Fruit fly (Drosophila melanogaster) whole organism, adult: Measurements from ENCODE around the gene CG8813.

Source experiments
- CG12768 ChIP-seq: fragments of 200-800 bp; sonication (Bioruptor generic); optimal IDR thresholded peaks from 2 replicates; lab custom pipeline; 2017; ENCODE audit warnings: missing biosample characterization, missing genetic modification characterization, mild to moderate bottlenecking, moderate library complexity, missing genetic modification reagents
- CG1620 ChIP-seq: fragments of 200-800 bp; sonication (Bioruptor generic); optimal IDR thresholded peaks from 2 replicates; lab custom pipeline; 2016; ENCODE audit warnings: missing biosample characterization, missing genetic modification characterization
- CG33017 ChIP-seq: fragments of 200-800 bp; sonication (Bioruptor generic); optimal IDR thresholded peaks from 2 replicates; lab custom pipeline; 2018; ENCODE audit warnings: missing biosample characterization, mild to moderate bottlenecking, missing genetic modification characterization, moderate library complexity
- CG5204 ChIP-seq: fragments of 200-800 bp; sonication (Bioruptor generic); optimal IDR thresholded peaks from 2 replicates; lab custom pipeline; 2016; ENCODE audit warnings: missing biosample characterization, missing genetic modification characterization
- CG7101 ChIP-seq: fragments of 200-800 bp; sonication (Bioruptor generic); optimal IDR thresholded peaks from 2 replicates; lab custom pipeline; 2018; ENCODE audit warnings: missing biosample characterization, mild to moderate bottlenecking, missing genetic modification characterization, moderate library complexity
- bab1 ChIP-seq: fragments of 200-800 bp; sonication (Bioruptor generic); optimal IDR thresholded peaks from 3 replicates; lab custom pipeline; 2019; ENCODE audit warnings: missing biosample characterization, mild to moderate bottlenecking, missing genetic modification characterization, moderate library complexity
- cic ChIP-seq: fragments of 200-800 bp; sonication (Bioruptor generic); optimal IDR thresholded peaks from 2 replicates; lab custom pipeline; 2017; ENCODE audit warnings: missing biosample characterization, mild to moderate bottlenecking, missing genetic modification characterization, moderate library complexity
- cnc ChIP-seq, 2 experiments: fragments of >200 bp; optimal IDR thresholded peaks; 2 replicates each; lab custom pipeline; 2017
- kay ChIP-seq: fragments of 200-800 bp; sonication (Bioruptor generic); peaks from one replicate; lab custom pipeline; 2016; ENCODE audit warnings: missing biosample characterization, missing genetic modification characterization, borderline replicate concordance
- ovo ChIP-seq: fragments of 200-800 bp; sonication (Bioruptor generic); optimal IDR thresholded peaks from 2 replicates; lab custom pipeline; 2016; ENCODE audit warnings: missing biosample characterization, missing genetic modification characterization
- pad ChIP-seq: fragments of 200-800 bp; sonication (Bioruptor generic); optimal IDR thresholded peaks from 3 replicates; lab custom pipeline; 2017; ENCODE audit warnings: missing biosample characterization, missing genetic modification characterization, mild to moderate bottlenecking, moderate library complexity, missing genetic modification reagents

DNA sequence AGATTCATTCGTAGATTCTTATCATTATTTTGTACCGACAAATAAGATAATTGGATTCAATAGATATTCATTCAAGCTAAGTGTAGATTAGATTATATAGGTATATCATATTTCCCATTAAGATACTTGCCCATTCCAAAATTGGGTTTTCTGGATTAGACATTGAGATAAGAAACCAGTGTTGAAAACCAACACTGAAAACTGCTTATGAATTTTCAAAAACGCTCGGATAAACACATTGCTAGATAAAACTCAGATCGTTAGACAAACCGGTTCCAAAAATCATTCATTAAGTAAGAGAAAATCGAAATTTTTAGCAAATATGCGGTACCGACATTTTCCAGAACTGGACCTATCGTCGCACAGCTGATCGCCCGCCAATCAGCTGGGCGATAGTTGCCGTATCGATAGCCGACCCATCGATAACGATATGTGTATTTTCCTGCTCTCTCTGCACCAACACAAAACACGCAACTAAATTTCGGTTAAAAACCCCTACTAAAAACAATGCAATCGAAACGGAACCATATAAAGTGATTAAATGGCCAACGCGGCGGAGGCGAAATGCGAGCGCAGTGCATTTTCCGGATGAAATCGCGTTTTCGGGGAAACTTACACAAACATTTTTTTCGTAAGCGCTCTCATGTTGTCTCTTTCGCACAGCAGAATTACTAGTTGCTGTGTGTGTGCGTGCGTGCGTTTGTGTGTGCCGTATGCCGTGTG is 16.2 kb downstream of the CG8813 start, which contains the start of the genes NTPase and lilli:
- TF ChIP-seq pad (GFP tag; lab: Kevin White, UChicago) (peak; percentile 47), CG1620 (GFP tag; lab: Kevin White, UChicago) (peak; percentile 11), CG7101 (tag; lab: Kevin White, UChicago) (peak; percentile 44), cic (peak; percentile 76), CG12768 (peak; percentile 42), bab1 (GFP tag; lab: Kevin White, UChicago) (peak; percentile 58), kay (GFP tag; lab: Kevin White, UChicago) (peak; percentile 42), CG5204 (no peak), CG33017 (no peak), ovo (GFP tag; lab: Kevin White, UChicago) (peak; percentile 1), cnc (optimal IDR thresholded peaks at IDR 0.05; lab: Kevin White, UChicago) (no peak)
